Worm (Caenorhabditis elegans): ENCODE data around the gene srh-74.

- TF ChIP-seq him-1 (tag; optimal IDR thresholded peaks at IDR 0.05) (no peak), W03F9.2 (tag; optimal IDR thresholded peaks at IDR 0.05) (no peak)
These were observed 38.5 kb upstream of the srh-74 start for ce11 chrV:11087119-11087518.

Measured in whole organism, L4/young adult.